Worm (Caenorhabditis elegans) whole organism, young adult: ENCODE data around the gene fbxa-114.

Experiments
- him-1 ChIP-seq: sonication (generic microtip); optimal IDR thresholded peaks from 2 replicates; lab custom pipeline; 2016; ENCODE audit warnings: missing genotype, missing genetic modification reagents, missing genetic modification characterization, missing compliant biosample characterization
- mxl-1 ChIP-seq: sonication (generic microtip); optimal IDR thresholded peaks from 2 replicates; lab custom pipeline; 2016; ENCODE audit warnings: missing genetic modification characterization, missing compliant biosample characterization
- nhr-27 ChIP-seq: fragments of 200-800 bp; sonication (Bioruptor generic); optimal IDR thresholded peaks from 2 replicates; lab custom pipeline; 2018; ENCODE audit warnings: mild to moderate bottlenecking, missing genetic modification characterization, moderate library complexity, missing compliant biosample characterization
- rpc-1 ChIP-seq, 2 experiments: fragments of 150-350 bp in 1 of 2; sonication (generic microtip) in 1 of 2; optimal IDR thresholded peaks; 2 replicates each; lab custom pipeline; 2014 to 2018; ENCODE audit warnings: missing biosample characterization in 1 of 2, missing genetic modification characterization in 1 of 2, missing genetic modification reagents in 1 of 2, missing genotype in 1 of 2

DNA sequence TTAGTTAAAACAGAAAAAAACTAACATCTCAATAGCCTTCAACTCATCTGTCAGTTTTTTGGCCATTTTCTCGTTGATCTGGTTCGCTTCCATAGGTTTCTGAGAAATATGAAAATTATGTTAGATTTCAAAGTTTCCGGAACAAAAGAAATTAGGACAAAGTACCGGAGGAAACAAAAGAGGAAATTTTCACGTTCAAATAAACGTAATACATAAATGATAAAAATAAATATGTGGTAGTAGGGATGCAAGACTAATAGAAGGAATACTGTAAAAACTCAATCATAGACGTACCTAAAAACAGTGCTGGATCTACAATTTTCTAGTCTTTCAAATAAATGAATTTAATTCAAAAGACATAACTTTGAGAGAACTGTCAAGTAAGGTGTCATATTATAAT lies 12.6 kb upstream of the fbxa-114 start, which contains the start of gene fbxa-116:
- TF ChIP-seq mxl-1 = no peak
- TF ChIP-seq nhr-27 (tag; lab: Kevin White, UChicago) = no peak
- no peak for TF ChIP-seq rpc-1 (optimal IDR thresholded peaks at IDR 0.05; lab: Kevin White, UChicago)
- TF ChIP-seq rpc-1 (tag; optimal IDR thresholded peaks at IDR 0.05; lab: Kevin White, UChicago) = no peak
- TF ChIP-seq him-1 (tag; lab: Kevin White, UChicago) = no peak
